Worm (Caenorhabditis elegans) whole organism, young adult: ENCODE results near the gene T21C12.4.

Experiments used
- C06A6.2 ChIP-seq: fragments of 200-800 bp; sonication (Bioruptor generic); conservative IDR thresholded peaks from 2 replicates; pipeline ENCODE4 v1.3.6; 2022; ENCODE audit warnings: missing genetic modification characterization, missing compliant biosample characterization
- F22D6.2 ChIP-seq: sonication (generic microtip); optimal IDR thresholded peaks from 2 replicates; lab custom pipeline; 2016; ENCODE audit warnings: mild to moderate bottlenecking, missing genetic modification characterization, missing compliant biosample characterization
- F23B12.7 ChIP-seq: sonication (generic microtip); optimal IDR thresholded peaks from 2 replicates; lab custom pipeline; 2017; ENCODE audit warnings: missing genetic modification characterization, mild to moderate bottlenecking, missing compliant biosample characterization, antibody characterized with exemption, moderate library complexity; ENCODE audit not compliant: insufficient read depth
- F52B5.7 ChIP-seq: sonication (generic microtip); optimal IDR thresholded peaks from 2 replicates; lab custom pipeline; 2016; ENCODE audit warnings: mild to moderate bottlenecking, missing genetic modification characterization, missing compliant biosample characterization
- Y67H2A.10 ChIP-seq: fragments of 200-800 bp; sonication (Bioruptor generic); conservative IDR thresholded peaks from 2 replicates; pipeline ENCODE4 v1.3.6; 2022; ENCODE audit warnings: missing genetic modification reagents, missing genetic modification characterization, missing compliant biosample characterization
- Y79H2A.3 ChIP-seq: fragments of 200-800 bp; sonication (Bioruptor generic); conservative IDR thresholded peaks from 2 replicates; pipeline ENCODE4 v1.3.6; 2022; ENCODE audit warnings: missing genetic modification reagents, missing genetic modification characterization, missing compliant biosample characterization
- akir-1 ChIP-seq: fragments of 200-800 bp; sonication (Bioruptor generic); optimal IDR thresholded peaks from 2 replicates; lab custom pipeline; 2018; ENCODE audit warnings: mild to moderate bottlenecking, missing genetic modification characterization, moderate library complexity, missing compliant biosample characterization
- ama-1 ChIP-seq, 3 experiments: fragments of 150-350 bp in 1 of 3; sonication (generic microtip) in 2 of 3; optimal IDR thresholded peaks; 2 replicates each; lab custom pipeline; 2014 to 2018; ENCODE audit warnings: missing biosample characterization in 2 of 3, missing genetic modification characterization in 2 of 3, missing genetic modification reagents in 2 of 3
- athp-1 ChIP-seq: sonication (generic microtip); optimal IDR thresholded peaks from 2 replicates; lab custom pipeline; 2017; ENCODE audit warnings: mild to moderate bottlenecking, missing genetic modification characterization, missing compliant biosample characterization
- attf-5 ChIP-seq: fragments of 200-800 bp; sonication (Bioruptor generic); optimal IDR thresholded peaks from 2 replicates; lab custom pipeline; 2018; ENCODE audit warnings: mild to moderate bottlenecking, missing genetic modification characterization, missing compliant biosample characterization
- bed-1 ChIP-seq: fragments of 200-800 bp; sonication (Bioruptor generic); IDR thresholded peaks from 2 replicates; pipeline ENCODE4 v1.3.6; 2022; ENCODE audit warnings: missing genetic modification reagents, missing genetic modification characterization, missing compliant biosample characterization
- ceh-79 ChIP-seq: sonication (generic microtip); optimal IDR thresholded peaks from 2 replicates; lab custom pipeline; 2017; ENCODE audit warnings: mild to moderate bottlenecking, missing genetic modification characterization, missing compliant biosample characterization
- chd-7 ChIP-seq: sonication (generic microtip); optimal IDR thresholded peaks from 2 replicates; lab custom pipeline; 2016; ENCODE audit warnings: mild to moderate bottlenecking, missing genetic modification characterization, moderate library complexity, missing compliant biosample characterization
- dox-1 ChIP-seq: fragments of 200-800 bp; sonication (Bioruptor generic); IDR thresholded peaks from 2 replicates; pipeline ENCODE4 v1.3.6; 2022; ENCODE audit warnings: missing genetic modification reagents, missing genetic modification characterization, missing compliant biosample characterization
- dpl-1 ChIP-seq: fragments of 150-350 bp; optimal IDR thresholded peaks from 2 replicates; lab custom pipeline; 2014; ENCODE audit warnings: missing biosample characterization, missing genetic modification reagents, missing genetic modification characterization
- egl-44 ChIP-seq: fragments of 200-800 bp; sonication (Bioruptor generic); IDR thresholded peaks from 2 replicates; pipeline ENCODE4 v1.3.6; 2022; ENCODE audit warnings: missing genetic modification reagents, missing genetic modification characterization, missing compliant biosample characterization
- gei-17 ChIP-seq: fragments of 200-800 bp; sonication (Bioruptor generic); optimal IDR thresholded peaks from 2 replicates; lab custom pipeline; 2018; ENCODE audit warnings: mild to moderate bottlenecking, missing genetic modification characterization, missing compliant biosample characterization
- hmg-1.2 ChIP-seq: fragments of 200-800 bp; sonication (Bioruptor generic); IDR thresholded peaks from 2 replicates; pipeline ENCODE4 v1.3.6; 2022; ENCODE audit warnings: missing genetic modification reagents, missing genetic modification characterization, missing compliant biosample characterization
- lag-1 ChIP-seq: fragments of 200-800 bp; sonication (Bioruptor generic); IDR thresholded peaks from 2 replicates; pipeline ENCODE4 v1.3.6; 2022; ENCODE audit warnings: missing genetic modification reagents, missing genetic modification characterization, missing compliant biosample characterization
- let-526 ChIP-seq: fragments of 200-800 bp; sonication (Bioruptor generic); IDR thresholded peaks from 2 replicates; pipeline ENCODE4 v1.3.6; 2022; ENCODE audit warnings: missing genetic modification reagents, missing genetic modification characterization, missing compliant biosample characterization
- let-607 ChIP-seq, 2 experiments: fragments of 200-800 bp in 1 of 2; sonication (Bioruptor generic) in 1 of 2; sonication (generic microtip) in 1 of 2; optimal IDR thresholded peaks; 2 replicates each; lab custom pipeline; 2016 to 2018; ENCODE audit warnings: mild to moderate bottlenecking in 2 of 2, missing compliant biosample characterization in 2 of 2, missing genetic modification characterization in 2 of 2, moderate library complexity in 2 of 2, missing genotype in 1 of 2
- lin-26 ChIP-seq: fragments of 200-800 bp; sonication (Bioruptor generic); IDR thresholded peaks from 2 replicates; pipeline ENCODE4 v1.3.6; 2022; ENCODE audit warnings: missing genetic modification reagents, missing genetic modification characterization, missing compliant biosample characterization
- lin-40 ChIP-seq: sonication (generic microtip); optimal IDR thresholded peaks from 2 replicates; lab custom pipeline; 2016; ENCODE audit warnings: missing genetic modification characterization, mild to moderate bottlenecking, missing compliant biosample characterization, missing genotype, missing genetic modification reagents
- lsy-27 ChIP-seq: sonication (generic microtip); optimal IDR thresholded peaks from 2 replicates; lab custom pipeline; 2017; ENCODE audit warnings: missing genetic modification characterization, mild to moderate bottlenecking, missing compliant biosample characterization, antibody characterized with exemption, missing genotype, borderline replicate concordance; ENCODE audit not compliant: insufficient read depth
- madf-3 ChIP-seq: fragments of 200-800 bp; sonication (Bioruptor generic); IDR thresholded peaks from 2 replicates; pipeline ENCODE4 v1.3.6; 2022; ENCODE audit warnings: missing genetic modification reagents, missing genetic modification characterization, missing compliant biosample characterization
- nhr-179 ChIP-seq: sonication (generic microtip); optimal IDR thresholded peaks from 2 replicates; lab custom pipeline; 2016; ENCODE audit warnings: mild to moderate bottlenecking, missing genetic modification characterization, missing compliant biosample characterization
- nhr-90 ChIP-seq: sonication (generic microtip); optimal IDR thresholded peaks from 2 replicates; lab custom pipeline; 2016; ENCODE audit warnings: missing genotype, mild to moderate bottlenecking, missing genetic modification characterization, missing compliant biosample characterization
- pbrm-1 ChIP-seq: fragments of 200-800 bp; sonication (Bioruptor generic); IDR thresholded peaks from 2 replicates; pipeline ENCODE4 v1.3.6; 2022; ENCODE audit warnings: missing genetic modification reagents, missing genetic modification characterization, missing compliant biosample characterization
- repo-1 ChIP-seq: sonication (generic microtip); optimal IDR thresholded peaks from 2 replicates; lab custom pipeline; 2017; ENCODE audit warnings: mild to moderate bottlenecking, missing genetic modification characterization, missing compliant biosample characterization
- sea-2 ChIP-seq: fragments of 200-800 bp; sonication (Bioruptor generic); IDR thresholded peaks from 2 replicates; pipeline ENCODE4 v1.3.6; 2022; ENCODE audit warnings: missing genetic modification characterization, missing compliant biosample characterization
- snpc-1.1 ChIP-seq: sonication (generic microtip); optimal IDR thresholded peaks from 2 replicates; lab custom pipeline; 2017; ENCODE audit warnings: missing genetic modification characterization, mild to moderate bottlenecking, missing compliant biosample characterization, antibody characterized with exemption, moderate library complexity, missing genotype, missing genetic modification reagents; ENCODE audit not compliant: insufficient read depth
- snpc-4 ChIP-seq, 5 experiments: fragments of 150-350 bp in 1 of 5; sonication (generic microtip) in 4 of 5; optimal IDR thresholded peaks; 2 replicates each; lab custom pipeline; 2014 to 2018; ENCODE audit warnings: missing genetic modification characterization in 5 of 5, missing biosample characterization in 3 of 5, antibody characterized with exemption in 2 of 5, mild to moderate bottlenecking in 2 of 5, missing compliant biosample characterization in 2 of 5, missing genotype in 2 of 5, moderate library complexity in 2 of 5, missing genetic modification reagents in 1 of 5
- somi-1 ChIP-seq: fragments of 200-800 bp; sonication (Bioruptor generic); optimal IDR thresholded peaks from 2 replicates; lab custom pipeline; 2018; ENCODE audit warnings: mild to moderate bottlenecking, missing genetic modification characterization, missing compliant biosample characterization
- tbp1 ChIP-seq: fragments of 200-800 bp; sonication (Bioruptor generic); optimal IDR thresholded peaks from 2 replicates; lab custom pipeline; 2018; ENCODE audit warnings: mild to moderate bottlenecking, missing genetic modification characterization, missing compliant biosample characterization
- unc-62 ChIP-seq: fragments of 150-350 bp; optimal IDR thresholded peaks from 2 replicates; lab custom pipeline; 2014; ENCODE audit warnings: missing biosample characterization, missing genetic modification reagents, missing genetic modification characterization
- xnd-1 ChIP-seq: sonication (generic microtip); optimal IDR thresholded peaks from 2 replicates; lab custom pipeline; 2016; ENCODE audit warnings: missing genotype, missing genetic modification reagents, missing genetic modification characterization, missing compliant biosample characterization
- zfh-2 ChIP-seq: fragments of 200-800 bp; sonication (Bioruptor generic); conservative IDR thresholded peaks from 2 replicates; pipeline ENCODE4 v1.3.6; 2022; ENCODE audit warnings: missing genetic modification reagents, missing genetic modification characterization, missing compliant biosample characterization
- ztf-28 ChIP-seq: fragments of 200-800 bp; sonication (Bioruptor generic); IDR thresholded peaks from 2 replicates; pipeline ENCODE4 v1.3.6; 2022; ENCODE audit warnings: missing genetic modification reagents, missing genetic modification characterization, missing compliant biosample characterization
- ztf-3 ChIP-seq: fragments of 200-800 bp; sonication (Bioruptor generic); optimal IDR thresholded peaks from 2 replicates; lab custom pipeline; 2018; ENCODE audit warnings: mild to moderate bottlenecking, missing genetic modification characterization, missing compliant biosample characterization
- ztf-6 ChIP-seq: fragments of 200-800 bp; sonication (Bioruptor generic); IDR thresholded peaks from 2 replicates; pipeline ENCODE4 v1.3.6; 2022; ENCODE audit warnings: missing genetic modification reagents, missing genetic modification characterization, missing compliant biosample characterization

T21C12.4 gene

DNA sequence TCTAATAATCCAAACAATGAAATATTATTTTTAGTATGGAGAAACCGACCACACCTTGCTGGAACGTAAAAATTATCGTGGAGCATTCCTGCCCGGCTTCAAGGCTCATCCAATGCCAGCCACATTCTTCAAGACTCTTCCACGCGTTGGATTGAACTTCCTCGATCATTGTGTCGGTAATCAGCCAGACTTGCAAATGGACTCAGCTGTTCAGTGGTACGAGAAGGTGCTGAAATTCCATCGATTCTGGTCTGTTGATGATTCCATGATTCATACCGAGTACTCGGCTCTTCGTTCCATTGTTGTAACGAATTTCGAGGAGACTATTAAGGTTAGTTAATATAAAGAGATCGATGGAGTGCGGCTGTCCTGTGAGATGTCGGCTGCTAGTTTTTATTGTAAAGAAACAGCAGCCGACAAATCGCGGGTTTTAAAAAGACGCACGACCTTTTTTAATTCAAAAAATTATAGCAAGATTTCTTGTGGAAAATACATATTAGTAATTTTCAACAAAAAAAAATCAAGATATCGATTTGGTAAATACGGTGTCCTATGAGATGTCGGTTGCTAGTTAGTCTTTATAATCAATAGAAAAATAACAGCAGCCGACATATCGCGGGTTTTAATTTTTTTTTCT is 21.6 kb downstream of the T21C12.4 start:
- TF ChIP-seq gei-17 (GFP tag; lab: Kevin White, UChicago) (no peak), somi-1 (GFP tag; lab: Kevin White, UChicago) (no peak), bed-1 (GFP tag; lab: Robert Waterston, UW) (no peak), dox-1 (GFP tag; lab: Robert Waterston, UW) (no peak), nhr-90 (no peak), lin-26 (GFP tag; lab: Robert Waterston, UW) (0 out of 2 replicates have a peak, but pooled peaks have one; percentile 47), pbrm-1 (GFP tag; lab: Robert Waterston, UW) (0 out of 2 replicates have a peak, but pooled peaks have one; percentile 23), akir-1 (GFP tag; lab: Kevin White, UChicago) (no peak), ztf-28 (no peak), snpc-1.1 (tag; lab: Kevin White, UChicago) (peak; percentile 33), egl-44 (GFP tag; lab: Robert Waterston, UW) (no peak), let-526 (GFP tag; lab: Robert Waterston, UW) (no peak), ama-1 (optimal IDR thresholded peaks at IDR 0.05; lab: Kevin White, UChicago) (peak; percentile 64), ama-1 (GFP tag; optimal IDR thresholded peaks at IDR 0.05; lab: Kevin White, UChicago) (no peak), attf-5 (GFP tag; lab: Kevin White, UChicago) (no peak), madf-3 (GFP tag; lab: Robert Waterston, UW) (no peak), Y79H2A.3 (no peak), C06A6.2 (GFP tag; lab: Robert Waterston, UW) (no peak), unc-62 (no peak), tbp1 (no peak), hmg-1.2 (no peak), lin-40 (tag; lab: Kevin White, UChicago) (no peak), nhr-179 (tag; lab: Kevin White, UChicago) (no peak), sea-2 (GFP tag; lab: Robert Waterston, UW) (no peak), chd-7 (tag; lab: Kevin White, UChicago) (peak; percentile 17), lag-1 (GFP tag; lab: Robert Waterston, UW) (no peak), snpc-4 (GFP tag; optimal IDR thresholded peaks at IDR 0.05; lab: Kevin White, UChicago) (no peak), snpc-4 (tag; optimal IDR thresholded peaks at IDR 0.05; lab: Kevin White, UChicago) (peak in 2 of 4 experiments; percentile 78 to 86), Y67H2A.10 (GFP tag; lab: Robert Waterston, UW) (no peak)

DNA sequence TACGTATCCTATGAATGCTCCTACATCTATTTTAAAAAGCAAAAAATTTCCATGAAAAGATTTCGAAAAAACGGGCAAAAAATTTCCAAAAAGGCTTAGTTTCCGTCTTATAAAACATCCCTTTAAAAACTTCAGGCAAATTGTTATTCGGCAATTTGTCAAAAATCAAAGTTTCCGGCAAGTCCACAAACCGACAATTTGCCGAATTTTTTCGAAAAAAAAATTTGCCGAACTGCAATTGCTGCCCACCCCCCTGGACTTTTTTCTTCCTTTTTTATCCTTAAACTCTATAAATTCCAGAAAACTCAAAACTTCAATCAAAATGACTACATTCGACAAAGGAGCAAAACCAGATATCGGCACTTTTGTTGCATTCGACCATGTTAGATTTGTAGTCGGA is 22.6 kb downstream of the T21C12.4 start, which contains the start of gene hpd-1:
TSS of gene hpd-1 (plus strand) at position 301 of the 400 bp plus-strand sequence.
- no peak for TF ChIP-seq ztf-28
- no peak for TF ChIP-seq ztf-3 (GFP tag; lab: Kevin White, UChicago)
- no peak for TF ChIP-seq zfh-2 (GFP tag; lab: Robert Waterston, UW)
- TF ChIP-seq lin-26 (GFP tag; lab: Robert Waterston, UW) = no peak
- TF ChIP-seq dpl-1 (GFP tag; lab: Kevin White, UChicago) = no peak
- no peak for TF ChIP-seq ceh-79 (tag; lab: Kevin White, UChicago)
- TF ChIP-seq F22D6.2 = no peak
- no peak for TF ChIP-seq lsy-27
- no peak for TF ChIP-seq ama-1 (optimal IDR thresholded peaks at IDR 0.05; lab: Kevin White, UChicago)
- TF ChIP-seq ama-1 (GFP tag; optimal IDR thresholded peaks at IDR 0.05; lab: Kevin White, UChicago) = no peak
- no peak for TF ChIP-seq repo-1 (tag; lab: Kevin White, UChicago)
- no peak for TF ChIP-seq F52B5.7 (tag; lab: Kevin White, UChicago)
- TF ChIP-seq F23B12.7 = no peak
- no peak for TF ChIP-seq xnd-1 (tag; lab: Kevin White, UChicago)
- no peak for TF ChIP-seq akir-1 (GFP tag; lab: Kevin White, UChicago)
- TF ChIP-seq athp-1 (tag; lab: Kevin White, UChicago) = no peak
- TF ChIP-seq ztf-6 (GFP tag; lab: Robert Waterston, UW) = no peak
- no peak for TF ChIP-seq let-607 (tag; optimal IDR thresholded peaks at IDR 0.05; lab: Kevin White, UChicago)
- TF ChIP-seq gei-17 (GFP tag; lab: Kevin White, UChicago) = no peak
